Worm (Caenorhabditis elegans): ENCODE results near the gene cts-1.

DNA sequence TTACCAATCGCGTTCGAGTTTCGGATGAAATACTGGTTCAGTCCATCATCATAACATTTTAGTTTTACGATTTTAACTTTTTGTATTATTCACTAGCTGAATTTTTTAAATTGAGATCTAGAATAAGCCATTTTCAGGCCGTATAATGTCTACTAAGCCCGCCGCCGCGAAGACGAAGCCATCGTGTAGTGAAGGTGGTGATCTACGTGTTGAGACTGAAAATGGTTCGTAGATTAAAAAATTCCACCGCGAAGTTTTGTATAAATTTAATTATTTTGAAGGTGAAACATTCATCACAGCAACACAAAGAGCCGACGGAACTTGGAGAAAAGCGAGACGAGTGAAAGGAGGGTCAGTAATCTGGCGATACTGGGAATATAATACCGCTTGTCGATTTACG, 6.7 kb downstream of the cts-1 start, which contains the start of gene T20G5.9:
- TF ChIP-seq hmg-4 (GFP tag; optimal IDR thresholded peaks at IDR 0.05) (no peak), sea-1 (GFP tag; conservative IDR thresholded peaks at IDR 0.05) (no peak)
